Fruit fly (Drosophila melanogaster): Measurements from ENCODE around the gene Dph1.

The Dph1 gene

DNA sequence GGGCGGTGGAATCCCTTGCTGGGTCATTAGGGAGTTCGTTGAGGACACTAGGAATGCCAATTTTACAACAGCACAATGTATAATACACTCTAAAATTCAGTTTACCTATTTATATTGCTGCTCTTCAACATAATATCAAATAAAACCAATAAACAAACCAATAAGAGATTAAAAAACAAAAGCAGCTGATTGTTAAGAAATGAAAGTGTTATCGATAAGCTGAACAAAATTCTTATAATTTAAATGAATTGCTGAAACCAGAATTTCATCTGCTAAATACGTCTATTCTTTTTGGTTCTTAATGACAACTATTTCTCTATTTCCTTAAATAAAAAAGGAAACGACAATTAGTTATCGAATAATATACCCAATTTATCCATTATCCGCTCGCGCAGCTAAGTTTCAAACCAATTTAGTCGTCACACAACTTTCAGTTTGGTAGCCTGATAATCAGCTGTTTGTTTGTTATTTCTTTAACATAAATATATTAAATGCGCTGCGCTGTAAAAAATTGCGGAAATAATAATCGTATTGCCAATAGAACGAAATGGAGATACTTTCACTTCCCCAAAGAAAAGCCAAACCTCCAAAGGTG is 5.5 kb downstream of the Dph1 start, which contains the start of the genes Pldn and CG14135 (continued):
- TF ChIP-seq Six4 (GFP tag; optimal IDR thresholded peaks at IDR 0.05) (no peak), Sox100B (GFP tag; optimal IDR thresholded peaks at IDR 0.05) (no peak), CG42726 (GFP tag; IDR thresholded peaks at IDR 0.05; ENCODE audit: partially characterized antibody) (no peak), CG13424 (tag; optimal IDR thresholded peaks at IDR 0.05) (no peak), Rfx (GFP tag; IDR thresholded peaks at IDR 0.05) (no peak), tna (GFP tag; IDR thresholded peaks at IDR 0.05; ENCODE audit: partially characterized antibody) (no peak), CG9817 (tag; optimal IDR thresholded peaks at IDR 0.05) (no peak), cwo (GFP tag; optimal IDR thresholded peaks at IDR 0.05) (no peak), CG10654 (GFP tag; optimal IDR thresholded peaks at IDR 0.05) (no peak), nerfin-2 (GFP tag; IDR thresholded peaks at IDR 0.05; ENCODE audit: partially characterized antibody) (no peak), gcm (GFP tag; optimal IDR thresholded peaks at IDR 0.05) (no peak), nmo (GFP tag; optimal IDR thresholded peaks at IDR 0.05) (peak; percentile 33), hbn (GFP tag; IDR thresholded peaks at IDR 0.05; ENCODE audit: partially characterized antibody) (0 out of 2 replicates have a peak, but pooled peaks have one; percentile 27), H15 (GFP tag; IDR thresholded peaks at IDR 0.05) (no peak), Eip74EF (GFP tag; optimal IDR thresholded peaks at IDR 0.05) (no peak), CG12659 (GFP tag; optimal IDR thresholded peaks at IDR 0.05) (peak; percentile 42), pum (GFP tag; optimal IDR thresholded peaks at IDR 0.05) (no peak), salm (tag; optimal IDR thresholded peaks at IDR 0.05) (no peak), Vsx1 (GFP tag; optimal IDR thresholded peaks at IDR 0.05) (peak; percentile 8), kay (GFP tag; optimal IDR thresholded peaks at IDR 0.05) (no peak), CG43689 (GFP tag; IDR thresholded peaks at IDR 0.05) (no peak), pb (GFP tag; optimal IDR thresholded peaks at IDR 0.05) (no peak), wor (GFP tag; IDR thresholded peaks at IDR 0.05) (no peak), unc-4 (GFP tag; IDR thresholded peaks at IDR 0.05; ENCODE audit: partially characterized antibody) (no peak), CG12071 (GFP tag; optimal IDR thresholded peaks at IDR 0.05) (no peak), CG13287 (GFP tag; IDR thresholded peaks at IDR 0.05; ENCODE audit: partially characterized antibody) (peak; percentile 61), oc (tag; optimal IDR thresholded peaks at IDR 0.05) (no peak), HLH54F (GFP tag; optimal IDR thresholded peaks at IDR 0.05) (no peak), org-1 (GFP tag; optimal IDR thresholded peaks at IDR 0.05) (no peak), CG15479 (GFP tag; optimal IDR thresholded peaks at IDR 0.05) (no peak), lilli (GFP tag; optimal IDR thresholded peaks at IDR 0.05) (no peak), crol (GFP tag; IDR thresholded peaks at IDR 0.05) (no peak), YL-1 (GFP tag; optimal IDR thresholded peaks at IDR 0.05) (peak; percentile 50), Ada2b (GFP tag; IDR thresholded peaks at IDR 0.05) (no peak), chinmo (GFP tag; IDR thresholded peaks at IDR 0.05; ENCODE audit: partially characterized antibody) (no peak), schlank (tag; optimal IDR thresholded peaks at IDR 0.05) (no peak), D19B (GFP tag; optimal IDR thresholded peaks at IDR 0.05) (no peak), sna (GFP tag; IDR thresholded peaks at IDR 0.05; ENCODE audit: partially characterized antibody) (no peak), CG7556 (GFP tag; optimal IDR thresholded peaks at IDR 0.05) (no peak), CG13624 (GFP tag; optimal IDR thresholded peaks at IDR 0.05) (peak; percentile 89), Opbp (GFP tag; IDR thresholded peaks at IDR 0.05; ENCODE audit: partially characterized antibody) (no peak), dmrt11E (tag; optimal IDR thresholded peaks at IDR 0.05) (no peak), CG8944 (GFP tag; optimal IDR thresholded peaks at IDR 0.05) (no peak), lab (GFP tag; optimal IDR thresholded peaks at IDR 0.05) (no peak), CG10462 (GFP tag; optimal IDR thresholded peaks at IDR 0.05) (no peak), ken (GFP tag; IDR thresholded peaks at IDR 0.05) (no peak), btn (GFP tag; optimal IDR thresholded peaks at IDR 0.05) (no peak), eve (GFP tag; optimal IDR thresholded peaks at IDR 0.05) (no peak), H2.0 (GFP tag; IDR thresholded peaks at IDR 0.05) (no peak)

Measured in whole organism, embryonic.